Fruit fly (Drosophila melanogaster) whole organism, adult: Measurements from ENCODE around the gene CG1840.

Experiments
- CG11617 ChIP-seq: fragments of 200-800 bp; sonication (Bioruptor generic); optimal IDR thresholded peaks from 2 replicates; lab custom pipeline; 2017; ENCODE audit warnings: mild to moderate bottlenecking, missing biosample characterization, missing genetic modification reagents, missing genetic modification characterization
- CG12768 ChIP-seq: fragments of 200-800 bp; sonication (Bioruptor generic); optimal IDR thresholded peaks from 2 replicates; lab custom pipeline; 2017; ENCODE audit warnings: missing biosample characterization, missing genetic modification characterization, mild to moderate bottlenecking, moderate library complexity, missing genetic modification reagents
- CG14711 ChIP-seq: fragments of 200-800 bp; sonication (Bioruptor generic); optimal IDR thresholded peaks from 2 replicates; lab custom pipeline; 2018; ENCODE audit warnings: missing biosample characterization, mild to moderate bottlenecking, missing genetic modification characterization, moderate library complexity
- CG1620 ChIP-seq: fragments of 200-800 bp; sonication (Bioruptor generic); optimal IDR thresholded peaks from 2 replicates; lab custom pipeline; 2016; ENCODE audit warnings: missing biosample characterization, missing genetic modification characterization
- CG33017 ChIP-seq: fragments of 200-800 bp; sonication (Bioruptor generic); optimal IDR thresholded peaks from 2 replicates; lab custom pipeline; 2018; ENCODE audit warnings: missing biosample characterization, mild to moderate bottlenecking, missing genetic modification characterization, moderate library complexity
- CG5204 ChIP-seq: fragments of 200-800 bp; sonication (Bioruptor generic); optimal IDR thresholded peaks from 2 replicates; lab custom pipeline; 2016; ENCODE audit warnings: missing biosample characterization, missing genetic modification characterization
- CG7045 ChIP-seq: fragments of 200-800 bp; sonication (Bioruptor generic); optimal IDR thresholded peaks from 2 replicates; lab custom pipeline; 2017; ENCODE audit warnings: missing biosample characterization, mild to moderate bottlenecking, missing genetic modification characterization
- CG7101 ChIP-seq: fragments of 200-800 bp; sonication (Bioruptor generic); optimal IDR thresholded peaks from 2 replicates; lab custom pipeline; 2018; ENCODE audit warnings: missing biosample characterization, mild to moderate bottlenecking, missing genetic modification characterization, moderate library complexity
- Clk ChIP-seq: fragments of 200-800 bp; sonication (Bioruptor generic); optimal IDR thresholded peaks from 2 replicates; lab custom pipeline; 2017; ENCODE audit warnings: missing biosample characterization, missing genetic modification characterization
- Crg-1 ChIP-seq: fragments of 200-800 bp; sonication (Bioruptor generic); optimal IDR thresholded peaks from 2 replicates; lab custom pipeline; 2016; ENCODE audit warnings: missing biosample characterization, missing genetic modification characterization
- Hr96 ChIP-seq: fragments of 200-800 bp; sonication (Bioruptor generic); optimal IDR thresholded peaks from 2 replicates; lab custom pipeline; 2016; ENCODE audit warnings: missing biosample characterization, missing genetic modification characterization
- Mnt ChIP-seq: fragments of 200-800 bp; sonication (Bioruptor generic); optimal IDR thresholded peaks from 2 replicates; lab custom pipeline; 2016; ENCODE audit warnings: missing biosample characterization, mild to moderate bottlenecking, missing genetic modification characterization
- bab1 ChIP-seq: fragments of 200-800 bp; sonication (Bioruptor generic); optimal IDR thresholded peaks from 3 replicates; lab custom pipeline; 2019; ENCODE audit warnings: missing biosample characterization, mild to moderate bottlenecking, missing genetic modification characterization, moderate library complexity
- cic ChIP-seq: fragments of 200-800 bp; sonication (Bioruptor generic); optimal IDR thresholded peaks from 2 replicates; lab custom pipeline; 2017; ENCODE audit warnings: missing biosample characterization, mild to moderate bottlenecking, missing genetic modification characterization, moderate library complexity
- cnc ChIP-seq, 2 experiments: fragments of >200 bp; optimal IDR thresholded peaks; 2 replicates each; lab custom pipeline; 2017
- kay ChIP-seq: fragments of 200-800 bp; sonication (Bioruptor generic); peaks from one replicate; lab custom pipeline; 2016; ENCODE audit warnings: missing biosample characterization, missing genetic modification characterization, borderline replicate concordance
- ovo ChIP-seq: fragments of 200-800 bp; sonication (Bioruptor generic); optimal IDR thresholded peaks from 2 replicates; lab custom pipeline; 2016; ENCODE audit warnings: missing biosample characterization, missing genetic modification characterization
- pad ChIP-seq: fragments of 200-800 bp; sonication (Bioruptor generic); optimal IDR thresholded peaks from 3 replicates; lab custom pipeline; 2017; ENCODE audit warnings: missing biosample characterization, missing genetic modification characterization, mild to moderate bottlenecking, moderate library complexity, missing genetic modification reagents
- tj ChIP-seq: fragments of 200-800 bp; sonication (Bioruptor generic); optimal IDR thresholded peaks from 3 replicates; lab custom pipeline; 2017; ENCODE audit warnings: missing biosample characterization, mild to moderate bottlenecking, missing genetic modification characterization, moderate library complexity
- toe ChIP-seq: fragments of 200-800 bp; sonication (Bioruptor generic); optimal IDR thresholded peaks from 2 replicates; lab custom pipeline; 2016; ENCODE audit warnings: missing biosample characterization, missing genetic modification characterization

The CG1840 gene

dm6 chrX:11857522-11858438 is 30.4 kb upstream of the CG1840 start:
- TF ChIP-seq Mnt (GFP tag; lab: Kevin White, UChicago) (peak; percentile 11), ovo (no peak), CG12768 (GFP tag; lab: Kevin White, UChicago) (no peak), toe (GFP tag; lab: Kevin White, UChicago) (no peak), CG5204 (no peak), cic (no peak), CG7045 (GFP tag; lab: Kevin White, UChicago) (no peak), CG1620 (GFP tag; lab: Kevin White, UChicago) (peak; percentile 29), CG11617 (peak; percentile 36), CG33017 (tag; lab: Kevin White, UChicago) (no peak), CG14711 (tag; lab: Kevin White, UChicago) (peak; percentile 70), bab1 (GFP tag; lab: Kevin White, UChicago) (peak; percentile 97), Clk (GFP tag; lab: Kevin White, UChicago) (no peak), kay (GFP tag; lab: Kevin White, UChicago) (no peak), CG7101 (tag; lab: Kevin White, UChicago) (peak; percentile 48), cnc (optimal IDR thresholded peaks at IDR 0.05; lab: Kevin White, UChicago) (no peak), Crg-1 (peak; percentile 3), Hr96 (no peak), pad (GFP tag; lab: Kevin White, UChicago) (no peak), tj (GFP tag; lab: Kevin White, UChicago) (peak; percentile 19)

- no peak for TF ChIP-seq cnc (optimal IDR thresholded peaks at IDR 0.05; lab: Kevin White, UChicago)
- no peak for TF ChIP-seq CG14711 (tag; lab: Kevin White, UChicago)
- TF ChIP-seq CG33017 (tag; lab: Kevin White, UChicago): no peak
- TF ChIP-seq kay (GFP tag; lab: Kevin White, UChicago): no peak
- TF ChIP-seq Clk (GFP tag; lab: Kevin White, UChicago): no peak
- TF ChIP-seq bab1 (GFP tag; lab: Kevin White, UChicago): no peak
- no peak for TF ChIP-seq ovo
- no peak for TF ChIP-seq CG1620 (GFP tag; lab: Kevin White, UChicago)
Observed at dm6 chrX:11858439-11858813, 29.7 kb upstream of the CG1840 start.

DNA sequence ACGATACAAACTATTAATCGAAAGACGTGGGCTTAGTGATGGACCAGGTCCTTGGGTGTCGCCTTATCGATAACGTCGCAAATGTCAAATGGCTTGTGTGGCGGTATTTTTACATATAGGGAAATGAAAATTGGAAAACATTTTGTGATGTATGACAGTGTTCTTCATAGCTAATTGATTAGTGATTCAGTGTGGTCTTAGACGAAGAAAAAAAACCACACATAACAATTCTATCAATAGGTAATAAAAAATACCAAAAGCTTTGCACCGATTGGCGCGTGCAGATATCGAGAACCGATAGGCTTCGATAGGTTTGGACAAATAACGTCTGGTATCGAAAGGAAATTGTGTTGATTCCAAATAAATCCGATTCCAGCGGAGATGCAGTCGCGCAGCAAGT is 19.3 kb upstream of the CG1840 start, which contains the start of the genes Nrd1 and CG1847:
Gene Nrd1 (minus strand): TSS at position 28 of the 400 bp plus-strand sequence.
Gene CG1847 (plus strand): TSS at position 305 of the 400 bp plus-strand sequence.
- TF ChIP-seq Hr96: no peak
- no peak for TF ChIP-seq tj (GFP tag; lab: Kevin White, UChicago)
- no peak for TF ChIP-seq cnc (optimal IDR thresholded peaks at IDR 0.05; lab: Kevin White, UChicago)
- no peak for TF ChIP-seq CG7045 (GFP tag; lab: Kevin White, UChicago)
- no peak for TF ChIP-seq CG11617

dm6 chrX:11872517-11872916 is 15.6 kb upstream of the CG1840 start, which contains the start of gene BORCS5:
Gene BORCS5, minus strand, starts transcription at chrX:11872779.
- TF ChIP-seq tj (GFP tag; lab: Kevin White, UChicago) (no peak), CG7045 (GFP tag; lab: Kevin White, UChicago) (no peak), CG1620 (GFP tag; lab: Kevin White, UChicago) (peak; percentile 18)

DNA sequence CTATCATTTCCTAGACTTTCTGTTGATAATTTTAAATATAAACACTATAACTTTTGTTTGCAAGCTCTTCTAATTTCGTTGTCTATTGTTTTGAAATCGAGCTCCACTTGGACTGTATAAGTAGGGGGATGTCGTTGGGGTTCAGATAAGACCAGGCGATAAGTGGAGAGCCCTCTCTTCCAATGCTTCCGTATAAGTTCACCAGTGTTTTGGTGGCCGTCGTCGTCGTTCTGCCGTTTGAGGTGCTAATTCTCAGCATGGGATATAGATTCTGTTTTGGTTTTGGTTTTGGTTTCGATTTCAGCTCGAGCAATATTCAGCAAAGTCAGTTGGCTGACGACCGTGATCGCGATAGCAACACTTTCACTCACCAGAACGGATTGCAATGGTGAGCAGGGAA is 15.0 kb upstream of the CG1840 start, which contains the start of gene CG15739:
Gene CG15739 (plus strand): TSS at position 204 of the 400 bp plus-strand sequence.
- TF ChIP-seq pad (GFP tag; lab: Kevin White, UChicago) (peak; percentile 95), Clk (GFP tag; lab: Kevin White, UChicago) (no peak), cic (peak; percentile 9), Mnt (GFP tag; lab: Kevin White, UChicago) (peak; percentile 17), cnc (optimal IDR thresholded peaks at IDR 0.05; lab: Kevin White, UChicago) (no peak), CG11617 (no peak), CG7101 (tag; lab: Kevin White, UChicago) (no peak), toe (GFP tag; lab: Kevin White, UChicago) (no peak), CG14711 (tag; lab: Kevin White, UChicago) (no peak), tj (GFP tag; lab: Kevin White, UChicago) (no peak), CG1620 (GFP tag; lab: Kevin White, UChicago) (no peak), ovo (no peak), CG12768 (GFP tag; lab: Kevin White, UChicago) (no peak)

- TF ChIP-seq cnc (optimal IDR thresholded peaks at IDR 0.05; lab: Kevin White, UChicago) (no peak), Clk (GFP tag; lab: Kevin White, UChicago) (no peak), CG11617 (peak; percentile 3), CG7101 (tag; lab: Kevin White, UChicago) (peak; percentile 35), CG1620 (GFP tag; lab: Kevin White, UChicago) (no peak), toe (GFP tag; lab: Kevin White, UChicago) (no peak), cic (no peak), Hr96 (no peak), CG5204 (no peak)
Observed at dm6 chrX:11875146-11875830, 12.9 kb upstream of the CG1840 start.
